Worm (Caenorhabditis elegans): ENCODE measurements around the gene mrpl-44.

DNA sequence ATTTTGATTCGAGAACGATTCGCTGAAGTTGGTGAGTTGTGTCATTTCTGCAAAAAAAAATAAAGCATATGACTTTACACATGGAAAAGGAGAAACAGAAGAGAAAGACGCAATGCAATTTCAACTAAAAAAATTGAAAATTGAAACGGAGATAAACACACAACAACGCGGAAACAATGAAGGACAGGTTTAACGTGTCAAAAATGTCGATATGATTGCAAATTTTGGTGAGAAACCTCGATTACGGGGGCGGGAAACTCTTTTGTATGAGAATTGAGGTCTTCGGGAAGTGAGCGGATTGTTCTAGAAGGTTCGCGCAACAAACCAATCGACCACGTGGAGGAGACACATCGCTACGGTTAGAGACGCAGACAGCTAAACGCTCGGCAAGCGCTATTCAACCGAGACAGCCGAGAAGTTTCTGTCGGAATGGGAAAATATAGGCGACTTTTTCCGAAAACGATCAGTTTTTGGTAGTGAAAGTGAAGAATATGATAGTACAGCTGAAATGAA is 35.4 kb downstream of the mrpl-44 start, which contains the start of gene R107.5:
- no peak for TF ChIP-seq hmg-20 (GFP tag; IDR thresholded peaks at IDR 0.05)
- no peak for TF ChIP-seq nfya-1 (tag; optimal IDR thresholded peaks at IDR 0.05; ENCODE audit: borderline replicate concordance, insufficient read depth)
- TF ChIP-seq ama-1 (optimal IDR thresholded peaks at IDR 0.05) = peak; percentile 86
- no peak for TF ChIP-seq ama-1 (GFP tag; optimal IDR thresholded peaks at IDR 0.05)
- TF ChIP-seq C06A6.2 (GFP tag; conservative IDR thresholded peaks at IDR 0.05) = peak; percentile 89
- no peak for TF ChIP-seq mes-4 (tag; optimal IDR thresholded peaks at IDR 0.05)
- TF ChIP-seq attf-6 (GFP tag; IDR thresholded peaks at IDR 0.05) = peak; percentile 55; the same call in 1 of the 2 replicates
- peak; percentile 86 for TF ChIP-seq lin-54 (GFP tag; optimal IDR thresholded peaks at IDR 0.05)
- peak; percentile 82 for TF ChIP-seq madf-3 (GFP tag; IDR thresholded peaks at IDR 0.05)
- TF ChIP-seq nhr-120 (GFP tag; IDR thresholded peaks at IDR 0.05) = 0 out of 2 replicates have a peak, but pooled peaks have one; percentile 68
- TF ChIP-seq snpc-1.1 (tag; optimal IDR thresholded peaks at IDR 0.05; ENCODE audit: insufficient read depth) = no peak

Measured in whole organism, young adult.